Worm (Caenorhabditis elegans) whole organism, young adult: Measurements from ENCODE around the gene C08H9.15.
A peak's percentile ranks its signal among the peaks of the same experiment; 100 is the strongest.

Experiments
- B0336.3 ChIP-seq: fragments of 200-800 bp; sonication (Bioruptor generic); IDR thresholded peaks from 2 replicates; pipeline ENCODE4 v1.3.6; 2022; ENCODE audit warnings: missing genetic modification characterization, missing compliant biosample characterization
- D2030.7 ChIP-seq: fragments of 200-800 bp; sonication (Bioruptor generic); IDR thresholded peaks from 2 replicates; pipeline ENCODE4 v1.3.6; 2022; ENCODE audit warnings: missing genetic modification reagents, missing genetic modification characterization, missing compliant biosample characterization
- F10E7.11 ChIP-seq: sonication (generic microtip); optimal IDR thresholded peaks from 2 replicates; lab custom pipeline; 2017; ENCODE audit warnings: mild to moderate bottlenecking, missing genetic modification characterization, moderate library complexity, missing compliant biosample characterization
- F23B12.7 ChIP-seq: sonication (generic microtip); optimal IDR thresholded peaks from 2 replicates; lab custom pipeline; 2017; ENCODE audit warnings: missing genetic modification characterization, mild to moderate bottlenecking, missing compliant biosample characterization, antibody characterized with exemption, moderate library complexity; ENCODE audit not compliant: insufficient read depth
- F37B4.10 ChIP-seq: fragments of 200-800 bp; sonication (Bioruptor generic); IDR thresholded peaks from 2 replicates; pipeline ENCODE4 v1.3.6; 2022; ENCODE audit warnings: missing genetic modification characterization, missing compliant biosample characterization
- F57A8.1 ChIP-seq: fragments of 200-800 bp; sonication (Bioruptor generic); optimal IDR thresholded peaks from 2 replicates; lab custom pipeline; 2018; ENCODE audit warnings: mild to moderate bottlenecking, missing genetic modification characterization, moderate library complexity, missing compliant biosample characterization
- T07F8.4 ChIP-seq: sonication (generic microtip); optimal IDR thresholded peaks from 2 replicates; lab custom pipeline; 2016; ENCODE audit warnings: mild to moderate bottlenecking, missing genetic modification characterization, moderate library complexity, missing compliant biosample characterization
- T26A5.8 ChIP-seq: sonication (generic microtip); optimal IDR thresholded peaks from 2 replicates; lab custom pipeline; 2016; ENCODE audit warnings: missing genetic modification characterization, missing compliant biosample characterization
- Y53F4B.3 ChIP-seq: fragments of 200-800 bp; sonication (Bioruptor generic); IDR thresholded peaks from 2 replicates; pipeline ENCODE4 v1.3.6; 2022; ENCODE audit warnings: missing genetic modification reagents, missing genetic modification characterization, missing compliant biosample characterization
- Y53G8AR.9 ChIP-seq: fragments of 200-800 bp; sonication (Bioruptor generic); conservative IDR thresholded peaks from 2 replicates; pipeline ENCODE4 v1.3.6; 2022; ENCODE audit warnings: missing genetic modification reagents, missing genetic modification characterization, missing compliant biosample characterization
- ceh-27 ChIP-seq: fragments of 200-800 bp; sonication (Bioruptor generic); optimal IDR thresholded peaks from 2 replicates; lab custom pipeline; 2018; ENCODE audit warnings: mild to moderate bottlenecking, missing genetic modification characterization, moderate library complexity, missing compliant biosample characterization
- ceh-40 ChIP-seq: fragments of 200-800 bp; sonication (Bioruptor generic); IDR thresholded peaks from 2 replicates; pipeline ENCODE4 v1.3.6; 2022; ENCODE audit warnings: missing genetic modification characterization, missing compliant biosample characterization
- ceh-58 ChIP-seq: fragments of 200-800 bp; sonication (Bioruptor generic); IDR thresholded peaks from 2 replicates; pipeline ENCODE4 v1.3.6; 2022; ENCODE audit warnings: missing genetic modification characterization, missing compliant biosample characterization
- ceh-91 ChIP-seq: fragments of 200-800 bp; sonication (Bioruptor generic); IDR thresholded peaks from 2 replicates; pipeline ENCODE4 v1.3.6; 2022; ENCODE audit warnings: missing genetic modification reagents, missing genetic modification characterization, missing compliant biosample characterization
- chd-7 ChIP-seq: sonication (generic microtip); optimal IDR thresholded peaks from 2 replicates; lab custom pipeline; 2016; ENCODE audit warnings: mild to moderate bottlenecking, missing genetic modification characterization, moderate library complexity, missing compliant biosample characterization
- die-1 ChIP-seq: sonication (generic microtip); optimal IDR thresholded peaks from 2 replicates; lab custom pipeline; 2016; ENCODE audit warnings: missing genotype, mild to moderate bottlenecking, missing genetic modification characterization, missing compliant biosample characterization
- egl-44 ChIP-seq: fragments of 200-800 bp; sonication (Bioruptor generic); IDR thresholded peaks from 2 replicates; pipeline ENCODE4 v1.3.6; 2022; ENCODE audit warnings: missing genetic modification reagents, missing genetic modification characterization, missing compliant biosample characterization
- ekl-4 ChIP-seq: fragments of 200-800 bp; sonication (Bioruptor generic); IDR thresholded peaks from 2 replicates; pipeline ENCODE4 v1.3.6; 2022; ENCODE audit warnings: missing genetic modification reagents, missing genetic modification characterization, missing compliant biosample characterization
- ets-4 ChIP-seq: fragments of 200-800 bp; sonication (Bioruptor generic); optimal IDR thresholded peaks from 2 replicates; lab custom pipeline; 2018; ENCODE audit warnings: mild to moderate bottlenecking, missing genetic modification characterization, missing compliant biosample characterization
- him-1 ChIP-seq: sonication (generic microtip); optimal IDR thresholded peaks from 2 replicates; lab custom pipeline; 2016; ENCODE audit warnings: missing genotype, missing genetic modification reagents, missing genetic modification characterization, missing compliant biosample characterization
- hmg-1.2 ChIP-seq: fragments of 200-800 bp; sonication (Bioruptor generic); IDR thresholded peaks from 2 replicates; pipeline ENCODE4 v1.3.6; 2022; ENCODE audit warnings: missing genetic modification reagents, missing genetic modification characterization, missing compliant biosample characterization
- hrde-1 ChIP-seq: sonication (generic microtip); optimal IDR thresholded peaks from 2 replicates; lab custom pipeline; 2016; ENCODE audit warnings: missing genetic modification characterization, mild to moderate bottlenecking, missing compliant biosample characterization, moderate library complexity, missing genotype, missing genetic modification reagents, borderline replicate concordance
- hsf-1 ChIP-seq: fragments of 200-800 bp; sonication (Bioruptor generic); IDR thresholded peaks from 2 replicates; pipeline ENCODE4 v1.3.6; 2022; ENCODE audit warnings: missing genetic modification reagents, missing genetic modification characterization, missing compliant biosample characterization
- let-526 ChIP-seq: fragments of 200-800 bp; sonication (Bioruptor generic); IDR thresholded peaks from 2 replicates; pipeline ENCODE4 v1.3.6; 2022; ENCODE audit warnings: missing genetic modification reagents, missing genetic modification characterization, missing compliant biosample characterization
- lin-35 ChIP-seq, 3 experiments: fragments of 150-350 bp in 2 of 3; sonication (generic microtip) in 1 of 3; optimal IDR thresholded peaks; 2 replicates each; lab custom pipeline; 2014 to 2018; ENCODE audit warnings: missing biosample characterization in 3 of 3, missing genetic modification characterization in 3 of 3, missing genetic modification reagents in 3 of 3
- lsl-1 ChIP-seq: fragments of 200-800 bp; sonication (Bioruptor generic); optimal IDR thresholded peaks from 2 replicates; lab custom pipeline; 2018; ENCODE audit warnings: mild to moderate bottlenecking, missing genetic modification characterization, moderate library complexity, missing compliant biosample characterization
- madf-10 ChIP-seq: sonication (generic microtip); optimal IDR thresholded peaks from 2 replicates; lab custom pipeline; 2016; ENCODE audit warnings: mild to moderate bottlenecking, missing genetic modification characterization, missing compliant biosample characterization
- madf-3 ChIP-seq: fragments of 200-800 bp; sonication (Bioruptor generic); IDR thresholded peaks from 2 replicates; pipeline ENCODE4 v1.3.6; 2022; ENCODE audit warnings: missing genetic modification reagents, missing genetic modification characterization, missing compliant biosample characterization
- mel-28 ChIP-seq: sonication (generic microtip); optimal IDR thresholded peaks from 2 replicates; lab custom pipeline; 2016; ENCODE audit warnings: borderline replicate concordance, mild to moderate bottlenecking, missing genetic modification characterization, missing compliant biosample characterization
- nfya-1 ChIP-seq: sonication (generic microtip); optimal IDR thresholded peaks from 2 replicates; lab custom pipeline; 2017; ENCODE audit warnings: antibody characterized with exemption, missing compliant biosample characterization, missing genetic modification characterization, borderline replicate concordance; ENCODE audit not compliant: insufficient read depth
- nhr-90 ChIP-seq: sonication (generic microtip); optimal IDR thresholded peaks from 2 replicates; lab custom pipeline; 2016; ENCODE audit warnings: missing genotype, mild to moderate bottlenecking, missing genetic modification characterization, missing compliant biosample characterization
- pbrm-1 ChIP-seq: fragments of 200-800 bp; sonication (Bioruptor generic); IDR thresholded peaks from 2 replicates; pipeline ENCODE4 v1.3.6; 2022; ENCODE audit warnings: missing genetic modification reagents, missing genetic modification characterization, missing compliant biosample characterization
- repo-1 ChIP-seq: sonication (generic microtip); optimal IDR thresholded peaks from 2 replicates; lab custom pipeline; 2017; ENCODE audit warnings: mild to moderate bottlenecking, missing genetic modification characterization, missing compliant biosample characterization
- rpc-1 ChIP-seq, 2 experiments: fragments of 150-350 bp in 1 of 2; sonication (generic microtip) in 1 of 2; optimal IDR thresholded peaks; 2 replicates each; lab custom pipeline; 2014 to 2018; ENCODE audit warnings: missing biosample characterization in 1 of 2, missing genetic modification characterization in 1 of 2, missing genetic modification reagents in 1 of 2, missing genotype in 1 of 2
- sdz-38 ChIP-seq: sonication (generic microtip); optimal IDR thresholded peaks from 2 replicates; lab custom pipeline; 2016; ENCODE audit warnings: missing genotype, missing genetic modification characterization, missing compliant biosample characterization
- sea-2 ChIP-seq: fragments of 200-800 bp; sonication (Bioruptor generic); IDR thresholded peaks from 2 replicates; pipeline ENCODE4 v1.3.6; 2022; ENCODE audit warnings: missing genetic modification characterization, missing compliant biosample characterization
- snpc-3.4 ChIP-seq: sonication (generic microtip); optimal IDR thresholded peaks from 2 replicates; lab custom pipeline; 2017; ENCODE audit warnings: missing genetic modification characterization, mild to moderate bottlenecking, missing compliant biosample characterization, antibody characterized with exemption, moderate library complexity, missing genotype, missing genetic modification reagents
- tlf-1 ChIP-seq: fragments of 200-800 bp; sonication (Bioruptor generic); optimal IDR thresholded peaks from 2 replicates; lab custom pipeline; 2018; ENCODE audit warnings: mild to moderate bottlenecking, missing genetic modification characterization, missing compliant biosample characterization
- unc-130 ChIP-seq: sonication (generic microtip); optimal IDR thresholded peaks from 2 replicates; lab custom pipeline; 2016; ENCODE audit warnings: missing genetic modification reagents, missing genetic modification characterization, missing compliant biosample characterization
- unc-62 ChIP-seq: fragments of 150-350 bp; optimal IDR thresholded peaks from 2 replicates; lab custom pipeline; 2014; ENCODE audit warnings: missing biosample characterization, missing genetic modification reagents, missing genetic modification characterization
- zim-3 ChIP-seq: sonication (generic microtip); optimal IDR thresholded peaks from 2 replicates; lab custom pipeline; 2017; ENCODE audit warnings: mild to moderate bottlenecking, missing genetic modification characterization, moderate library complexity, missing compliant biosample characterization
- ztf-22 ChIP-seq: fragments of 200-800 bp; sonication (Bioruptor generic); optimal IDR thresholded peaks from 2 replicates; lab custom pipeline; 2018; ENCODE audit warnings: mild to moderate bottlenecking, missing genetic modification characterization, moderate library complexity, missing compliant biosample characterization
- ztf-3 ChIP-seq: fragments of 200-800 bp; sonication (Bioruptor generic); optimal IDR thresholded peaks from 2 replicates; lab custom pipeline; 2018; ENCODE audit warnings: mild to moderate bottlenecking, missing genetic modification characterization, missing compliant biosample characterization

C08H9.15 gene

ce11 chrII:9874508-9875229, 6.3 kb upstream of the C08H9.15 start, which contains the start of the genes chil-2 and ctsa-3.2:
chil-2 (minus strand) TSS chrII:9874608.
ctsa-3.2 (plus strand) TSS chrII:9875179.
- TF ChIP-seq hmg-1.2 (GFP tag; lab: Robert Waterston, UW) = no peak
- TF ChIP-seq nfya-1 (tag; lab: Kevin White, UChicago) = no peak
- no peak for TF ChIP-seq B0336.3
- TF ChIP-seq Y53G8AR.9 (GFP tag; lab: Robert Waterston, UW) = no peak
- TF ChIP-seq F57A8.1 = no peak
- TF ChIP-seq zim-3 (tag; lab: Kevin White, UChicago) = no peak
- TF ChIP-seq mel-28 = no peak
- TF ChIP-seq sdz-38 (tag; lab: Kevin White, UChicago) = no peak
- no peak for TF ChIP-seq him-1
- TF ChIP-seq ceh-40 (GFP tag; lab: Robert Waterston, UW) = no peak
- TF ChIP-seq sea-2 (GFP tag; lab: Robert Waterston, UW) = no peak
- TF ChIP-seq D2030.7 (GFP tag; lab: Robert Waterston, UW) = no peak
- no peak for TF ChIP-seq T07F8.4 (tag; lab: Kevin White, UChicago)
- TF ChIP-seq let-526 (GFP tag; lab: Robert Waterston, UW) = no peak
- TF ChIP-seq die-1 (tag; lab: Kevin White, UChicago) = no peak
- no peak for TF ChIP-seq T26A5.8
- TF ChIP-seq, all 124 proteins: peak for 0

- TF ChIP-seq rpc-1 (optimal IDR thresholded peaks at IDR 0.05; lab: Kevin White, UChicago) (no peak), rpc-1 (tag; optimal IDR thresholded peaks at IDR 0.05; lab: Kevin White, UChicago) (no peak), ceh-91 (GFP tag; lab: Robert Waterston, UW) (no peak), ets-4 (GFP tag; lab: Kevin White, UChicago) (no peak), ceh-27 (GFP tag; lab: Kevin White, UChicago) (no peak), nhr-90 (tag; lab: Kevin White, UChicago) (no peak), pbrm-1 (GFP tag; lab: Robert Waterston, UW) (no peak), snpc-3.4 (no peak), ceh-58 (no peak), hsf-1 (GFP tag; lab: Robert Waterston, UW) (no peak), lsl-1 (no peak), F37B4.10 (GFP tag; lab: Robert Waterston, UW) (no peak), ztf-22 (GFP tag; lab: Kevin White, UChicago) (no peak), nfya-1 (tag; lab: Kevin White, UChicago) (no peak), unc-62 (GFP tag; lab: Kevin White, UChicago) (no peak), Y53G8AR.9 (GFP tag; lab: Robert Waterston, UW) (no peak), egl-44 (no peak), F23B12.7 (tag; lab: Kevin White, UChicago) (no peak), lin-35 (GFP tag; optimal IDR thresholded peaks at IDR 0.05; lab: Kevin White, UChicago) (no peak)
These were observed 1.2 kb upstream of the C08H9.15 start for ce11 chrII:9879815-9880214.

ce11 chrII:9886216-9886615, 5.2 kb downstream of the C08H9.15 start, which contains the start of gene algn-8:
algn-8 (minus strand) TSS chrII:9886442.
- TF ChIP-seq tlf-1 (GFP tag; lab: Kevin White, UChicago) (peak; percentile 3), madf-3 (GFP tag; lab: Robert Waterston, UW) (0 out of 2 replicates have a peak, but pooled peaks have one; percentile 12), chd-7 (peak; percentile 45), hrde-1 (tag; lab: Kevin White, UChicago) (peak; percentile 50), F10E7.11 (tag; lab: Kevin White, UChicago) (no peak), Y53G8AR.9 (GFP tag; lab: Robert Waterston, UW) (peak; percentile 71), zim-3 (tag; lab: Kevin White, UChicago) (peak; percentile 36), ztf-3 (no peak), sea-2 (GFP tag; lab: Robert Waterston, UW) (no peak), F23B12.7 (tag; lab: Kevin White, UChicago) (no peak), nhr-90 (tag; lab: Kevin White, UChicago) (no peak), unc-130 (GFP tag; lab: Kevin White, UChicago) (peak; percentile 55), lin-35 (GFP tag; optimal IDR thresholded peaks at IDR 0.05; lab: Kevin White, UChicago) (no peak), hmg-1.2 (GFP tag; lab: Robert Waterston, UW) (peak; percentile 19; the same call in 1 of the 2 replicates), T07F8.4 (tag; lab: Kevin White, UChicago) (no peak), repo-1 (tag; lab: Kevin White, UChicago) (peak; percentile 67), madf-10 (tag; lab: Kevin White, UChicago) (peak; percentile 9), Y53F4B.3 (GFP tag; lab: Robert Waterston, UW) (no peak), ekl-4 (GFP tag; lab: Robert Waterston, UW) (0 out of 2 replicates have a peak, but pooled peaks have one; percentile 24)
